Worm (Caenorhabditis elegans) whole organism, L2 larva: ENCODE measurements around the gene F28F5.6.

ENCODE experiments used
- F13H6.1 ChIP-seq: sonication (generic microtip); optimal IDR thresholded peaks from 2 replicates; lab custom pipeline; 2016; ENCODE audit warnings: missing genetic modification characterization, missing compliant biosample characterization
- aly-2 ChIP-seq: fragments of 150-350 bp; optimal IDR thresholded peaks from 2 replicates; lab custom pipeline; 2014; ENCODE audit warnings: missing biosample characterization, missing genetic modification characterization
- ama-1 ChIP-seq: fragments of 150-350 bp; optimal IDR thresholded peaks from 2 replicates; lab custom pipeline; 2018; ENCODE audit warnings: inconsistent platforms
- ceh-16 ChIP-seq: fragments of 150-350 bp; optimal IDR thresholded peaks from 2 replicates; lab custom pipeline; 2014; ENCODE audit warnings: missing biosample characterization, missing genetic modification characterization
- lin-13 ChIP-seq: fragments of 150-350 bp; optimal IDR thresholded peaks from 2 replicates; lab custom pipeline; 2014; ENCODE audit warnings: missing biosample characterization, missing genetic modification reagents, missing genetic modification characterization
- lin-39 ChIP-seq: fragments of 150-350 bp; optimal IDR thresholded peaks from 2 replicates; lab custom pipeline; 2014; ENCODE audit warnings: missing biosample characterization, missing genetic modification reagents, missing genetic modification characterization
- mdl-1 ChIP-seq, 2 experiments: fragments of 150-350 bp in 1 of 2; sonication (generic microtip) in 1 of 2; optimal IDR thresholded peaks; 2 replicates each; lab custom pipeline; 2017; ENCODE audit warnings: missing biosample characterization in 2 of 2, missing genetic modification characterization in 2 of 2
- nhr-23 ChIP-seq: fragments of 150-350 bp; optimal IDR thresholded peaks from 2 replicates; lab custom pipeline; 2014; ENCODE audit warnings: missing biosample characterization, missing genetic modification reagents, missing genetic modification characterization
- nhr-237 ChIP-seq: fragments of 150-350 bp; optimal IDR thresholded peaks from 2 replicates; lab custom pipeline; 2014; ENCODE audit warnings: missing biosample characterization, missing genetic modification characterization
- peb-1 ChIP-seq: fragments of 150-350 bp; optimal IDR thresholded peaks from 2 replicates; lab custom pipeline; 2014; ENCODE audit warnings: missing biosample characterization, missing genetic modification characterization
- snpc-4 ChIP-seq: fragments of 150-350 bp; optimal IDR thresholded peaks from 2 replicates; lab custom pipeline; 2014; ENCODE audit warnings: missing biosample characterization, missing genetic modification characterization
- unc-55 ChIP-seq: fragments of 150-350 bp; sonication (generic microtip); optimal IDR thresholded peaks from 3 replicates; lab custom pipeline; 2014; ENCODE audit warnings: missing biosample characterization, missing genetic modification reagents, missing genetic modification characterization
- zag-1 ChIP-seq: fragments of 150-350 bp; optimal IDR thresholded peaks from 2 replicates; lab custom pipeline; 2014; ENCODE audit warnings: missing biosample characterization, missing genetic modification characterization

DNA sequence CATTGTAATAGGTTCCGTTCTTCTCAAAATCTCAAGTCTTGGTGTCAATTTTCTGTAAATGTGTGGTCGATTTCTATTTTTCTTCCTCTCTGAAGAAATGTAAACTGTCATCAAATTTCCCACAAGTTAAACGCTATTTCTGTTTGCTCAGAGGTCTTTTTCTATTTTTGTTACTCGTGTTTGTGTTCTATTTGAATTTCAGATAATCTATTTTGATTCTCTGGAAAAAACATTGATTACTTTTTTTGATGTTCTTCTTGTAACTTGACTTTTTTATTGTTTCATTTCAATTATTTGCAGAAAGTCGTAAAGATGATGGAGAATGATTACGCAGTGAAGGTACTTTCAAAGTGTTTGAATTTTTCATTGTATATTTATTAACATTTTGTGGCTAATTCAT lies 16.7 kb downstream of the F28F5.6 start, which contains the start of gene lim-8:
- TF ChIP-seq F13H6.1 (tag; lab: Kevin White, UChicago): no peak
- no peak for TF ChIP-seq peb-1
- no peak for TF ChIP-seq lin-39 (tag; lab: Kevin White, UChicago)
- no peak for TF ChIP-seq ceh-16 (tag; lab: Kevin White, UChicago)
- no peak for TF ChIP-seq aly-2
- no peak for TF ChIP-seq snpc-4
- TF ChIP-seq lin-13 (GFP tag; lab: Kevin White, UChicago): no peak
- no peak for TF ChIP-seq nhr-23 (tag; lab: Kevin White, UChicago)
- TF ChIP-seq nhr-237 (tag; lab: Kevin White, UChicago): no peak
- no peak for TF ChIP-seq mdl-1 (tag; optimal IDR thresholded peaks at IDR 0.05; lab: Kevin White, UChicago)
- no peak for TF ChIP-seq ama-1
- TF ChIP-seq unc-55 (GFP tag; lab: Kevin White, UChicago): no peak
- TF ChIP-seq zag-1: no peak
